Fruit fly (Drosophila melanogaster): ENCODE results near the gene CG6726.
A peak's percentile ranks its signal among the peaks of the same experiment; 100 is the strongest.

CG6726 gene

dm6 chr3R:23133301-23133828 is 41.8 kb downstream of the CG6726 start:
- TF ChIP-seq fru (GFP tag; optimal IDR thresholded peaks at IDR 0.05) = no peak
- TF ChIP-seq dl (GFP tag; optimal IDR thresholded peaks at IDR 0.05; ENCODE audit: insufficient read depth in 1 of 2, partially characterized antibody in 2 of 2) = no peak
- TF ChIP-seq Jra (GFP tag; optimal IDR thresholded peaks at IDR 0.05) = no peak
- no peak for TF ChIP-seq Abd-B (GFP tag; optimal IDR thresholded peaks at IDR 0.05)
- peak in 1 of 2 experiments; percentile 20 for TF ChIP-seq foxo (GFP tag; optimal IDR thresholded peaks at IDR 0.05)
- TF ChIP-seq Dif (GFP tag; optimal IDR thresholded peaks at IDR 0.05; ENCODE audit: partially characterized antibody) = peak; percentile 8
- TF ChIP-seq HLH106 (tag; optimal IDR thresholded peaks at IDR 0.05) = peak; percentile 12
- no peak for TF ChIP-seq psq (GFP tag; optimal IDR thresholded peaks at IDR 0.05)

DNA sequence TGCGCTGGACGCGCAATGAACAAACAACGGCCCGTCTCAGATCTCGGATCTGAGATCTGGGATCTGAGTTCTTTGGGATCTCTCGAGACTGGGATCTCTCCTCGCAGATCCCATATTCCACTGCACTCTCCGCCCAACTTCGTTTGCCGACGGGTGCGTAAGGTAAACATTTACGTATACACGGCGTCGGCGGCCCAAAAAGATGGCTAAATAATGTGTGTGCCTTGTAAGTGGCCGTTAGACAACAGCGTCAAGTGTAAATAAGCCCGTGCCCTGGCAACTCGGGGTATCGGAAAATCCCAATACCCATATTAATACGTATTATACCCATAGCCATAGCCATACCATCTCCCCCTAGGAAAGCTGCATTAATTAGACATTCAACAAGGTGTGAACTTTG is 43.2 kb downstream of the CG6726 start:
- TF ChIP-seq h (GFP tag; optimal IDR thresholded peaks at IDR 0.05) = no peak

- no peak for TF ChIP-seq usp (GFP tag; optimal IDR thresholded peaks at IDR 0.05)
- TF ChIP-seq ey (GFP tag; optimal IDR thresholded peaks at IDR 0.05) = no peak
Measured at dm6 chr3R:23138439-23138838, 46.9 kb downstream of the CG6726 start.

DNA sequence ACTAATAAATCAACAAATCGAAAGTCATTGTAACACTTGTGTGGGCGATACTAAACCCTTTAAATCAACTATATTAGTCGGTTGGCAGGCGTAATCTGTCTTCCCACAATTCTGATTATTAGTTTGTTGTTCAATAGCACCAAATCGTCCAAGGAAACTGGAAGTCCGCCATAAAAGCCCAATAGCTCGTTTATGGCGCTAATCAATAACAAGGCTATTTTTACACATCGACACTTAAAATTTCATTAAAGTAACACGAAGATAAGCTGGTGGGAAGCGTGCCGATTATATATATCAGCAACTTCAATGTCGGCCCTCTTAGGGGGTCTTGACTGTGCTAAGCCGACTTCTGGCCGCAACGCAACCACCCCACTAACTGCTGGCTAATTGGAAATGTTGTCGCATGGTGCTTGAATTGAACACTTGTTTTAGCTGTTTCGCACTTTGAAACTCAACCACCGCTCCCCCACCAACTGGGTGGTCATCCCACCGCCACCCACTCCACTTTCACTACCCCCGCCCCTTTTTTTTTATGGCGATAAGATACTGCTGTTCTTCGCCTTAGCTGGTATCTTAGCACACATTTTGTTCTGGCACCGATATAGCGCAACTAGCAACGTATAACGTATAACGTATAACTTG is 47.6 kb downstream of the CG6726 start:
- TF ChIP-seq Dfd (GFP tag; optimal IDR thresholded peaks at IDR 0.05) (no peak), h (GFP tag; optimal IDR thresholded peaks at IDR 0.05) (peak; percentile 23)

dm6 chr3R:23139634-23140010 is 48.1 kb downstream of the CG6726 start:
- TF ChIP-seq jim (GFP tag; optimal IDR thresholded peaks at IDR 0.05) (no peak), Dfd (GFP tag; optimal IDR thresholded peaks at IDR 0.05) (no peak), h (GFP tag; optimal IDR thresholded peaks at IDR 0.05) (peak; percentile 4), foxo (GFP tag; optimal IDR thresholded peaks at IDR 0.05) (peak in 1 of 2 experiments; percentile 15), Mio (GFP tag; optimal IDR thresholded peaks at IDR 0.05) (no peak), Rel (GFP tag; optimal IDR thresholded peaks at IDR 0.05) (no peak), Rel (tag; optimal IDR thresholded peaks at IDR 0.05) (peak; percentile 70)

DNA sequence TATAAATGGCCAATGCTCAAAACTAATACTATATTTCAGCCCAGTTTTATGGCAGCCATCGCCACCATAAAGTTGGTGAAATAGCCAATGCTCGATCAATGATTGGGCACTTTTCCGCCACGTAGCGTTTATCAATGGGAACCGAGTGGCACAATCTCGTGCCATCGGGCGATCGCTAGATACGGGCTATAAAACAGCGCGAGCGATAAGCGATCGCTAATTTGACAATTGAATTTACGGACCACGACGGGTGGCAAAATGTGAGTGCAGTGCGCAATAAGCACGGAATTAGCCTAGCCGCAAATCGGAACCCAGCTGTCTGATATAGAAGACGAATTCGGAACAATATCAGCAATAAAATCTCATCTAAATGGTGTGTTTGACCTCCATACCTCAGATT is 48.8 kb downstream of the CG6726 start:
- no peak for TF ChIP-seq Hr83 (GFP tag; optimal IDR thresholded peaks at IDR 0.05; ENCODE audit: poor library complexity, severe bottlenecking)
- TF ChIP-seq OdsH (GFP tag; optimal IDR thresholded peaks at IDR 0.05) = no peak
- TF ChIP-seq Vsx2 (GFP tag; optimal IDR thresholded peaks at IDR 0.05; ENCODE audit: partially characterized antibody) = peak; percentile 37
- no peak for TF ChIP-seq CG32264 (GFP tag; optimal IDR thresholded peaks at IDR 0.05)
- no peak for TF ChIP-seq foxo (GFP tag; optimal IDR thresholded peaks at IDR 0.05)
- no peak for TF ChIP-seq jim (GFP tag; optimal IDR thresholded peaks at IDR 0.05)
- no peak for TF ChIP-seq Dif (GFP tag; optimal IDR thresholded peaks at IDR 0.05; ENCODE audit: partially characterized antibody)
- no peak for TF ChIP-seq Hr78 (GFP tag; optimal IDR thresholded peaks at IDR 0.05)
- TF ChIP-seq ey (GFP tag; optimal IDR thresholded peaks at IDR 0.05) = no peak
- no peak for TF ChIP-seq lola (GFP tag; optimal IDR thresholded peaks at IDR 0.05)
- TF ChIP-seq fru (GFP tag; optimal IDR thresholded peaks at IDR 0.05) = no peak
- TF ChIP-seq rgr (GFP tag; optimal IDR thresholded peaks at IDR 0.05) = no peak
- peak; percentile 49 for TF ChIP-seq h (GFP tag; optimal IDR thresholded peaks at IDR 0.05)
- no peak for TF ChIP-seq Abd-B (GFP tag; optimal IDR thresholded peaks at IDR 0.05)
- peak; percentile 43 for TF ChIP-seq br (GFP tag; optimal IDR thresholded peaks at IDR 0.05)
- no peak for TF ChIP-seq Jra (GFP tag; optimal IDR thresholded peaks at IDR 0.05)
- no peak for TF ChIP-seq dl (GFP tag; optimal IDR thresholded peaks at IDR 0.05; ENCODE audit: insufficient read depth in 1 of 2, partially characterized antibody in 2 of 2)
- no peak for TF ChIP-seq HLH106 (tag; optimal IDR thresholded peaks at IDR 0.05)
- TF ChIP-seq Hnf4 (GFP tag; optimal IDR thresholded peaks at IDR 0.05) = no peak
- no peak for TF ChIP-seq sv (GFP tag; optimal IDR thresholded peaks at IDR 0.05)
- TF ChIP-seq tai (GFP tag; optimal IDR thresholded peaks at IDR 0.05) = no peak
- TF ChIP-seq dsf (GFP tag; optimal IDR thresholded peaks at IDR 0.05; ENCODE audit: borderline replicate concordance) = no peak

All from whole organism, wandering third instar larva.